Worm (Caenorhabditis elegans) whole organism, young adult: ENCODE data around the gene ptr-24.

Experiments
- B0261.1 ChIP-seq: sonication (generic microtip); optimal IDR thresholded peaks from 2 replicates; lab custom pipeline; 2016; ENCODE audit warnings: mild to moderate bottlenecking, missing genetic modification characterization, moderate library complexity, missing compliant biosample characterization
- F39B2.1 ChIP-seq: fragments of 200-800 bp; sonication (Bioruptor generic); IDR thresholded peaks from 2 replicates; pipeline ENCODE4 v1.3.6; 2022; ENCODE audit warnings: missing genetic modification reagents, missing genetic modification characterization, missing compliant biosample characterization
- ZK185.1 ChIP-seq: sonication (generic microtip); optimal IDR thresholded peaks from 2 replicates; lab custom pipeline; 2016; ENCODE audit warnings: mild to moderate bottlenecking, missing genetic modification characterization, missing compliant biosample characterization; ENCODE audit not compliant: poor library complexity, severe bottlenecking
- attf-3 ChIP-seq: fragments of 200-800 bp; sonication (Bioruptor generic); conservative IDR thresholded peaks from 2 replicates; pipeline ENCODE4 v1.3.6; 2022; ENCODE audit warnings: missing genetic modification reagents, missing genetic modification characterization, missing compliant biosample characterization
- ceh-91 ChIP-seq: fragments of 200-800 bp; sonication (Bioruptor generic); IDR thresholded peaks from 2 replicates; pipeline ENCODE4 v1.3.6; 2022; ENCODE audit warnings: missing genetic modification reagents, missing genetic modification characterization, missing compliant biosample characterization
- dpff-1 ChIP-seq: sonication (generic microtip); optimal IDR thresholded peaks from 2 replicates; lab custom pipeline; 2017; ENCODE audit warnings: mild to moderate bottlenecking, missing genetic modification characterization, missing compliant biosample characterization
- ekl-4 ChIP-seq: fragments of 200-800 bp; sonication (Bioruptor generic); IDR thresholded peaks from 2 replicates; pipeline ENCODE4 v1.3.6; 2022; ENCODE audit warnings: missing genetic modification reagents, missing genetic modification characterization, missing compliant biosample characterization
- ets-4 ChIP-seq: fragments of 200-800 bp; sonication (Bioruptor generic); optimal IDR thresholded peaks from 2 replicates; lab custom pipeline; 2018; ENCODE audit warnings: mild to moderate bottlenecking, missing genetic modification characterization, missing compliant biosample characterization
- hlh-26 ChIP-seq: fragments of 200-800 bp; sonication (Bioruptor generic); conservative IDR thresholded peaks from 2 replicates; pipeline ENCODE4 v1.3.6; 2022; ENCODE audit warnings: missing genetic modification reagents, missing genetic modification characterization, missing compliant biosample characterization
- hmg-1.2 ChIP-seq: fragments of 200-800 bp; sonication (Bioruptor generic); IDR thresholded peaks from 2 replicates; pipeline ENCODE4 v1.3.6; 2022; ENCODE audit warnings: missing genetic modification reagents, missing genetic modification characterization, missing compliant biosample characterization
- hsf-1 ChIP-seq: fragments of 200-800 bp; sonication (Bioruptor generic); IDR thresholded peaks from 2 replicates; pipeline ENCODE4 v1.3.6; 2022; ENCODE audit warnings: missing genetic modification reagents, missing genetic modification characterization, missing compliant biosample characterization
- let-607 ChIP-seq, 2 experiments: fragments of 200-800 bp in 1 of 2; sonication (Bioruptor generic) in 1 of 2; sonication (generic microtip) in 1 of 2; optimal IDR thresholded peaks; 2 replicates each; lab custom pipeline; 2016 to 2018; ENCODE audit warnings: mild to moderate bottlenecking in 2 of 2, missing compliant biosample characterization in 2 of 2, missing genetic modification characterization in 2 of 2, moderate library complexity in 2 of 2, missing genotype in 1 of 2
- lin-40 ChIP-seq: sonication (generic microtip); optimal IDR thresholded peaks from 2 replicates; lab custom pipeline; 2016; ENCODE audit warnings: missing genetic modification characterization, mild to moderate bottlenecking, missing compliant biosample characterization, missing genotype, missing genetic modification reagents
- mcd-1 ChIP-seq: fragments of 200-800 bp; sonication (Bioruptor generic); IDR thresholded peaks from 2 replicates; pipeline ENCODE4 v1.3.6; 2022; ENCODE audit warnings: missing genetic modification reagents, missing genetic modification characterization, missing compliant biosample characterization
- nfya-2 ChIP-seq: fragments of 200-800 bp; sonication (Bioruptor generic); IDR thresholded peaks from 2 replicates; pipeline ENCODE4 v1.3.6; 2022; ENCODE audit warnings: missing genetic modification reagents, missing genetic modification characterization, missing compliant biosample characterization
- nfyb-1 ChIP-seq: fragments of 200-800 bp; sonication (Bioruptor generic); IDR thresholded peaks from 2 replicates; pipeline ENCODE4 v1.3.6; 2022; ENCODE audit warnings: missing genetic modification reagents, missing genetic modification characterization, missing compliant biosample characterization
- nhr-90 ChIP-seq: sonication (generic microtip); optimal IDR thresholded peaks from 2 replicates; lab custom pipeline; 2016; ENCODE audit warnings: missing genotype, mild to moderate bottlenecking, missing genetic modification characterization, missing compliant biosample characterization
- rcor-1 ChIP-seq: fragments of 200-800 bp; sonication (Bioruptor generic); IDR thresholded peaks from 2 replicates; pipeline ENCODE4 v1.3.6; 2022; ENCODE audit warnings: missing genetic modification reagents, missing genetic modification characterization, missing compliant biosample characterization
- sea-2 ChIP-seq: fragments of 200-800 bp; sonication (Bioruptor generic); IDR thresholded peaks from 2 replicates; pipeline ENCODE4 v1.3.6; 2022; ENCODE audit warnings: missing genetic modification characterization, missing compliant biosample characterization
- snpc-4 ChIP-seq, 5 experiments: fragments of 150-350 bp in 1 of 5; sonication (generic microtip) in 4 of 5; optimal IDR thresholded peaks; 2 replicates each; lab custom pipeline; 2014 to 2018; ENCODE audit warnings: missing genetic modification characterization in 5 of 5, missing biosample characterization in 3 of 5, antibody characterized with exemption in 2 of 5, mild to moderate bottlenecking in 2 of 5, missing compliant biosample characterization in 2 of 5, missing genotype in 2 of 5, moderate library complexity in 2 of 5, missing genetic modification reagents in 1 of 5
- tlf-1 ChIP-seq: fragments of 200-800 bp; sonication (Bioruptor generic); optimal IDR thresholded peaks from 2 replicates; lab custom pipeline; 2018; ENCODE audit warnings: mild to moderate bottlenecking, missing genetic modification characterization, missing compliant biosample characterization
- xnd-1 ChIP-seq: sonication (generic microtip); optimal IDR thresholded peaks from 2 replicates; lab custom pipeline; 2016; ENCODE audit warnings: missing genotype, missing genetic modification reagents, missing genetic modification characterization, missing compliant biosample characterization
- zim-3 ChIP-seq: sonication (generic microtip); optimal IDR thresholded peaks from 2 replicates; lab custom pipeline; 2017; ENCODE audit warnings: mild to moderate bottlenecking, missing genetic modification characterization, moderate library complexity, missing compliant biosample characterization
- ztf-18 ChIP-seq: sonication (generic microtip); optimal IDR thresholded peaks from 2 replicates; lab custom pipeline; 2016; ENCODE audit warnings: missing genotype, mild to moderate bottlenecking, missing genetic modification characterization, missing compliant biosample characterization

Gene ptr-24

ce11 chrX:13387497-13387953 is 49.7 kb downstream of the ptr-24 start, which contains the start of gene C49F8.3:
Gene C49F8.3, minus strand, starts transcription at chrX:13387547.
- TF ChIP-seq let-607 (tag; optimal IDR thresholded peaks at IDR 0.05; lab: Kevin White, UChicago) (peak in 1 of 2 experiments; percentile 63), tlf-1 (GFP tag; lab: Kevin White, UChicago) (no peak)

DNA sequence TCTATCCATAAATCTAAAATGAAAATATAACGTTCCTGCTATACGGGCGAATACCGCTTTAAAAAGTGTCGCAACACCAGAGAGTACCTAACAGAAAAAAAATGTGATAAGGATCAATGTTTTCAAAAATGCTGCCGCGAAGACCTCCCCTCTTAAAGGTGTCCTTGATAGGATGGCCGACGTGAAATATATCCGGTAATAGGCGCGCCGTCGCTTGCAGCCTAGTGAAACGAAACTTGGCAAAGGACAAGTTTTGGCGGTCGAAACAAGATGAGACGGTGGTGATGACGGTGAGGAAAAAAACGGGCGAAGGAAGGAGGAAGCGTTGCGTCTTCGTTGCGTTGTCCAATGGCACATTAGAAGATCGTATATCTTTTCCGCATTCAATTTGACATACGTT is 51.0 kb downstream of the ptr-24 start:
- no peak for TF ChIP-seq mcd-1 (GFP tag; lab: Robert Waterston, UW)
- TF ChIP-seq, all 124 proteins: peak for 0

ce11 chrX:13394971-13395370 is 57.1 kb downstream of the ptr-24 start, which contains the start of gene irld-2:
Gene irld-2, minus strand, starts transcription at chrX:13395071.
- TF ChIP-seq snpc-4 (GFP tag; optimal IDR thresholded peaks at IDR 0.05; lab: Kevin White, UChicago): no peak
- no peak for TF ChIP-seq snpc-4 (tag; optimal IDR thresholded peaks at IDR 0.05; lab: Kevin White, UChicago)
- no peak for TF ChIP-seq hsf-1
- TF ChIP-seq F39B2.1 (GFP tag; lab: Robert Waterston, UW): no peak
- TF ChIP-seq nhr-90 (tag; lab: Kevin White, UChicago): no peak
- no peak for TF ChIP-seq ceh-91 (GFP tag; lab: Robert Waterston, UW)
- no peak for TF ChIP-seq xnd-1 (tag; lab: Kevin White, UChicago)
- TF ChIP-seq ets-4 (GFP tag; lab: Kevin White, UChicago): no peak
- TF ChIP-seq hlh-26 (GFP tag; lab: Robert Waterston, UW): no peak
- no peak for TF ChIP-seq dpff-1 (tag; lab: Kevin White, UChicago)
- no peak for TF ChIP-seq nfya-2 (GFP tag; lab: Robert Waterston, UW)
- no peak for TF ChIP-seq sea-2 (GFP tag; lab: Robert Waterston, UW)
- TF ChIP-seq zim-3 (tag; lab: Kevin White, UChicago): no peak

- TF ChIP-seq mcd-1 (GFP tag; lab: Robert Waterston, UW) (peak; percentile 50; the same call in 1 of the 2 replicates), ztf-18 (tag; lab: Kevin White, UChicago) (no peak), hmg-1.2 (GFP tag; lab: Robert Waterston, UW) (peak; percentile 98), attf-3 (GFP tag; lab: Robert Waterston, UW) (peak; percentile 99), ekl-4 (GFP tag; lab: Robert Waterston, UW) (no peak), snpc-4 (GFP tag; optimal IDR thresholded peaks at IDR 0.05; lab: Kevin White, UChicago) (no peak), snpc-4 (tag; optimal IDR thresholded peaks at IDR 0.05; lab: Kevin White, UChicago) (peak in 1 of 4 experiments; percentile 1), lin-40 (tag; lab: Kevin White, UChicago) (peak; percentile 80), ZK185.1 (tag; lab: Kevin White, UChicago) (peak; percentile 30), let-607 (tag; optimal IDR thresholded peaks at IDR 0.05; lab: Kevin White, UChicago) (peak in 1 of 2 experiments; percentile 23), nfyb-1 (GFP tag; lab: Robert Waterston, UW) (no peak), rcor-1 (GFP tag; lab: Robert Waterston, UW) (0 out of 2 replicates have a peak, but pooled peaks have one; percentile 6), B0261.1 (tag; lab: Kevin White, UChicago) (peak; percentile 7)
Measured at ce11 chrX:13396550-13397023, 58.8 kb downstream of the ptr-24 start, which contains the start of gene F02C12.3. Gene F02C12.3, plus strand, starts transcription at chrX:13396973.
